Fruit fly (Drosophila melanogaster) whole organism, embryonic: ENCODE data around the gene CG14694.

ENCODE experiments used
- Ada2b ChIP-seq: fragments of 200-800 bp; sonication (Bioruptor generic); IDR thresholded peaks from 2 replicates; pipeline ENCODE4 v1.3.6; 2022; ENCODE audit warnings: missing biosample characterization, missing genetic modification characterization
- CG1024 ChIP-seq: fragments of 200-800 bp; sonication (Bioruptor generic); IDR thresholded peaks from 2 replicates; pipeline ENCODE4 v1.3.6; 2022; ENCODE audit warnings: missing biosample characterization, missing genetic modification characterization
- CG10274 ChIP-seq: fragments of 200-800 bp; sonication (Bioruptor generic); optimal IDR thresholded peaks from 3 replicates; lab custom pipeline; 2017; ENCODE audit warnings: missing biosample characterization, mild to moderate bottlenecking, missing genetic modification characterization
- CG11093 ChIP-seq: fragments of 200-800 bp; sonication (Bioruptor generic); IDR thresholded peaks from 3 replicates; pipeline ENCODE4 v1.3.6; 2022; ENCODE audit warnings: missing biosample characterization, missing genetic modification characterization
- CG11456 ChIP-seq: fragments of 200-800 bp; sonication (Bioruptor generic); IDR thresholded peaks from 3 replicates; pipeline ENCODE4 v1.3.6; 2022; ENCODE audit warnings: missing biosample characterization, missing genetic modification characterization
- CG12942 ChIP-seq: fragments of 200-800 bp; sonication (Bioruptor generic); optimal IDR thresholded peaks from 3 replicates; lab custom pipeline; 2016; ENCODE audit warnings: missing biosample characterization, missing genetic modification characterization
- CG14014 ChIP-seq: fragments of 200-800 bp; sonication (Bioruptor generic); IDR thresholded peaks from 2 replicates; pipeline ENCODE4 v1.3.6; 2022; ENCODE audit warnings: missing biosample characterization, missing genetic modification characterization
- CG14050 ChIP-seq: fragments of 200-800 bp; sonication (Bioruptor generic); IDR thresholded peaks from 3 replicates; pipeline ENCODE4 v1.3.6; 2022; ENCODE audit warnings: missing biosample characterization, missing genetic modification characterization
- CG15479 ChIP-seq: fragments of 200-800 bp; sonication (Bioruptor generic); optimal IDR thresholded peaks from 3 replicates; lab custom pipeline; 2019; ENCODE audit warnings: missing biosample characterization, mild to moderate bottlenecking, missing genetic modification characterization, moderate library complexity
- CG16813 ChIP-seq: fragments of 200-800 bp; sonication (Bioruptor generic); IDR thresholded peaks from 3 replicates; pipeline ENCODE4 v1.3.6; 2022; ENCODE audit warnings: missing biosample characterization, missing genetic modification characterization; ENCODE audit not compliant: partially characterized antibody
- CG16815 ChIP-seq: fragments of 200-800 bp; sonication (Bioruptor generic); optimal IDR thresholded peaks from 3 replicates; lab custom pipeline; 2017; ENCODE audit warnings: missing biosample characterization, mild to moderate bottlenecking, missing genetic modification characterization
- CG17359 ChIP-seq: fragments of 200-800 bp; sonication (Bioruptor generic); optimal IDR thresholded peaks from 3 replicates; lab custom pipeline; 2018; ENCODE audit warnings: missing biosample characterization, mild to moderate bottlenecking, missing genetic modification characterization, moderate library complexity
- CG30020 ChIP-seq: fragments of 200-800 bp; optimal IDR thresholded peaks from 2 replicates; lab custom pipeline; 2019; ENCODE audit warnings: missing biosample characterization, mild to moderate bottlenecking, missing genetic modification characterization, moderate library complexity
- CG31224 ChIP-seq: fragments of 200-800 bp; sonication (Bioruptor generic); IDR thresholded peaks from 2 replicates; pipeline ENCODE4 v1.3.6; 2022; ENCODE audit warnings: missing biosample characterization, missing genetic modification characterization
- CG3407 ChIP-seq: fragments of 200-800 bp; sonication (Bioruptor generic); optimal IDR thresholded peaks from 2 replicates; lab custom pipeline; 2018; ENCODE audit warnings: missing biosample characterization, mild to moderate bottlenecking, missing genetic modification characterization
- CG34422 ChIP-seq: fragments of 200-800 bp; sonication (Bioruptor generic); IDR thresholded peaks from 3 replicates; pipeline ENCODE4 v1.3.6; 2022; ENCODE audit warnings: missing biosample characterization, missing genetic modification characterization
- CG42726 ChIP-seq: fragments of 200-800 bp; sonication (Bioruptor generic); IDR thresholded peaks from 2 replicates; pipeline ENCODE4 v1.3.6; 2022; ENCODE audit warnings: missing biosample characterization, missing genetic modification characterization; ENCODE audit not compliant: partially characterized antibody
- CG6175 ChIP-seq: fragments of 200-800 bp; sonication (Bioruptor generic); IDR thresholded peaks from 3 replicates; pipeline ENCODE4 v1.3.6; 2022; ENCODE audit warnings: missing biosample characterization, missing genetic modification characterization
- CG6272 ChIP-seq: fragments of 200-800 bp; sonication (Bioruptor generic); IDR thresholded peaks from 2 replicates; pipeline ENCODE4 v1.3.6; 2022; ENCODE audit warnings: missing biosample characterization, missing genetic modification characterization
- D19A ChIP-seq: fragments of 200-800 bp; optimal IDR thresholded peaks from 3 replicates; lab custom pipeline; 2019; ENCODE audit warnings: missing biosample characterization, mild to moderate bottlenecking, missing genetic modification characterization, moderate library complexity
- Dbx ChIP-seq: fragments of 200-800 bp; sonication (Bioruptor generic); IDR thresholded peaks from 3 replicates; pipeline ENCODE4 v1.3.6; 2022; ENCODE audit warnings: missing biosample characterization, missing genetic modification characterization
- Dip3 ChIP-seq: fragments of 200-800 bp; sonication (Bioruptor generic); optimal IDR thresholded peaks from 3 replicates; lab custom pipeline; 2016; ENCODE audit warnings: missing biosample characterization, missing genetic modification characterization
- Ets65A ChIP-seq: fragments of 200-800 bp; sonication (Bioruptor generic); peaks from one replicate; lab custom pipeline; 2016; ENCODE audit warnings: missing biosample characterization, missing genetic modification characterization
- Gsc ChIP-seq: fragments of 200-800 bp; sonication (Bioruptor generic); IDR thresholded peaks from 2 replicates; pipeline ENCODE4 v1.3.6; 2022; ENCODE audit warnings: missing biosample characterization, missing genetic modification characterization
- Gug ChIP-seq: fragments of 200-800 bp; sonication (Bioruptor generic); IDR thresholded peaks from 4 replicates; pipeline ENCODE4 v1.3.6; 2022; ENCODE audit warnings: missing biosample characterization, missing genetic modification characterization
- HLH3B ChIP-seq: fragments of 200-800 bp; sonication (Bioruptor generic); IDR thresholded peaks from 2 replicates; pipeline ENCODE4 v1.3.6; 2022; ENCODE audit warnings: missing biosample characterization, missing genetic modification characterization
- Hmr ChIP-seq: fragments of 200-800 bp; sonication (Bioruptor generic); optimal IDR thresholded peaks from 3 replicates; lab custom pipeline; 2017; ENCODE audit warnings: mild to moderate bottlenecking, missing biosample characterization, missing genetic modification reagents, missing genetic modification characterization
- Lhr ChIP-seq: fragments of 200-800 bp; sonication (Bioruptor generic); optimal IDR thresholded peaks from 3 replicates; lab custom pipeline; 2017; ENCODE audit warnings: mild to moderate bottlenecking, missing biosample characterization, missing genetic modification reagents, missing genetic modification characterization
- Lpt ChIP-seq: fragments of >200 bp; optimal IDR thresholded peaks from 2 replicates; lab custom pipeline; 2018; ENCODE audit warnings: missing biosample characterization, missing genetic modification characterization
- Meics ChIP-seq: fragments of 200-800 bp; sonication (Bioruptor generic); optimal IDR thresholded peaks from 2 replicates; lab custom pipeline; 2017; ENCODE audit warnings: missing biosample characterization, mild to moderate bottlenecking, missing genetic modification characterization
- Xbp1 ChIP-seq: fragments of 200-800 bp; sonication (Bioruptor generic); optimal IDR thresholded peaks from 3 replicates; lab custom pipeline; 2016; ENCODE audit warnings: missing biosample characterization, mild to moderate bottlenecking, missing genetic modification characterization
- amos ChIP-seq: fragments of 200-800 bp; sonication (Bioruptor generic); IDR thresholded peaks from 2 replicates; pipeline ENCODE4 v1.3.6; 2022; ENCODE audit warnings: missing biosample characterization, missing genetic modification characterization; ENCODE audit not compliant: partially characterized antibody
- bbx ChIP-seq: fragments of 200-800 bp; sonication (Bioruptor generic); IDR thresholded peaks from 2 replicates; pipeline ENCODE4 v1.3.6; 2022; ENCODE audit warnings: missing biosample characterization, missing genetic modification characterization; ENCODE audit not compliant: partially characterized antibody
- btn ChIP-seq: fragments of 200-800 bp; sonication (Bioruptor generic); optimal IDR thresholded peaks from 2 replicates; lab custom pipeline; 2016; ENCODE audit warnings: missing biosample characterization, missing genetic modification characterization
- cg ChIP-seq: fragments of 200-800 bp; sonication (Bioruptor generic); optimal IDR thresholded peaks from 3 replicates; lab custom pipeline; 2019; ENCODE audit warnings: missing biosample characterization, mild to moderate bottlenecking, missing genetic modification characterization, moderate library complexity
- dmrt11E ChIP-seq: fragments of 200-800 bp; sonication (Bioruptor generic); optimal IDR thresholded peaks from 3 replicates; lab custom pipeline; 2018; ENCODE audit warnings: missing biosample characterization, mild to moderate bottlenecking, missing genetic modification characterization, moderate library complexity
- dpn ChIP-seq, 2 experiments: fragments of 200-800 bp; sonication (Bioruptor generic); optimal IDR thresholded peaks; 3 replicates each; lab custom pipeline; 2016; ENCODE audit warnings: missing biosample characterization in 2 of 2, missing genetic modification characterization in 2 of 2
- gro ChIP-seq: fragments of 200-800 bp; sonication (Bioruptor generic); optimal IDR thresholded peaks from 2 replicates; lab custom pipeline; 2016; ENCODE audit warnings: missing biosample characterization, missing genetic modification characterization
- kni ChIP-seq: fragments of 200-800 bp; sonication (Bioruptor generic); optimal IDR thresholded peaks from 3 replicates; lab custom pipeline; 2017; ENCODE audit warnings: mild to moderate bottlenecking, missing biosample characterization, missing genetic modification reagents, missing genetic modification characterization
- lov ChIP-seq, 2 experiments: fragments of 200-800 bp in 1 of 2; fragments of >200 bp in 1 of 2; sonication (Bioruptor generic) in 1 of 2; IDR thresholded peaks in 1 of 2; optimal IDR thresholded peaks in 1 of 2; 2 replicates in 1 of 2; 3 replicates in 1 of 2; pipeline versions ENCODE4 v1.3.6 to Lab custom; 2017 to 2022; ENCODE audit warnings: missing biosample characterization in 1 of 2, missing genetic modification characterization in 1 of 2
- nau ChIP-seq: fragments of 200-800 bp; sonication (Bioruptor generic); optimal IDR thresholded peaks from 3 replicates; lab custom pipeline; 2017; ENCODE audit warnings: missing biosample characterization, mild to moderate bottlenecking, missing genetic modification characterization, missing genetic modification reagents
- nerfin-2 ChIP-seq: fragments of 200-800 bp; sonication (Bioruptor generic); IDR thresholded peaks from 2 replicates; pipeline ENCODE4 v1.3.6; 2022; ENCODE audit warnings: missing biosample characterization, missing genetic modification characterization; ENCODE audit not compliant: partially characterized antibody
- pan ChIP-seq, 4 experiments: fragments of >200 bp in 3 of 4; fragments of 200-800 bp in 1 of 4; sonication (Bioruptor generic) in 1 of 4; optimal IDR thresholded peaks in 3 of 4; IDR thresholded peaks in 1 of 4; 2 replicates each; pipeline versions ENCODE4 v1.3.6 to Lab custom; 2017 to 2022; ENCODE audit warnings: missing biosample characterization in 2 of 4, missing genetic modification characterization in 2 of 4, mixed read lengths in 1 of 4
- prd ChIP-seq, 3 experiments: fragments of >200 bp in 2 of 3; fragments of 200-800 bp in 1 of 3; sonication (Bioruptor generic) in 1 of 3; optimal IDR thresholded peaks in 2 of 3; IDR thresholded peaks in 1 of 3; 2 replicates in 2 of 3; 3 replicates in 1 of 3; pipeline versions ENCODE4 v1.3.6 to Lab custom; 2017 to 2022; ENCODE audit warnings: missing biosample characterization in 1 of 3, missing genetic modification characterization in 1 of 3
- sisA ChIP-seq: fragments of 200-800 bp; sonication (Bioruptor generic); IDR thresholded peaks from 2 replicates; pipeline ENCODE4 v1.3.6; 2022; ENCODE audit warnings: missing biosample characterization, missing genetic modification characterization
- trh ChIP-seq: fragments of 200-800 bp; sonication (Bioruptor generic); optimal IDR thresholded peaks from 2 replicates; lab custom pipeline; 2016; ENCODE audit warnings: missing biosample characterization, missing genetic modification characterization

The CG14694 gene

DNA sequence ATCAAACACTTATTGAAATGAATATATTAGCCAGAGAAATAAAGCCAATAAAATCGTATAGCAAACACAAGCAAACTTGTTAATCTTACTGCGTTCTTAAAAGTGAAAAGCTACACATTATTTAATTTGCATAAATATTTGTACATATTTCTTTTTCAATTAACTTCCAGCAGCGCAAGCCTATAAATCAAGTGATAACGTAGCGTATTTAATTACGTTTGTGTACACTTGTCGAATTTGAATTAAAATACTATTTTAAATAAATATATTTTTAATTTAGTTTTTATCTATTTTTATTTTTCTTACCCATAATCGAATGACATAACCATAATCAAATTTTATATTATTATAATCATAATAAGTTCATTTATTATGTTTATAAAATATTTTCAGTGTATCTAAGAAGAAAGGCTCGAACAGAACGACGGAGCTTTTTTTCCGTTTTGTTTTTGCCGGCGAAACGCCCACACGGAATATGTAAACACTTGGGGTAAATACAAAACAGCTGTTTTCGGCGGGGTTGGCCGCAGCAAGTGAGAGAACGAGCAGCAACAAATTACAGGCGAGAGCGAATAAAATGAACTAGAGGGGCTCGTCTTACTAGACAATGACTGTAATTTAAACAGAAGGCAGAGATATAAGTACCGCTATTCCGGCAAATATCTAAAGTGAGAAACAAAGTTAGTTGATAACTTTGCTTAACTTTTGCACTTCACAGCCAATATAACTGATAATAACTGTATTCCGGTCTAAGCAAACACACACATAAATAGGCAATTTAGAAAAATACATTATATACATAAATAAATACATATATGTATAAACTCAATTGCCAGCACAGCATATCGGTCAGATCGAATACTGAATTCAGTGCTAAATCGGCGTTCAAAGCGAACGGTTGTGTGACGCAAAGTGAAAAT, 16.2 kb upstream of the CG14694 start, which contains the start of gene Sodh2 (continued):
- TF ChIP-seq Gug (GFP tag; lab: Robert Waterston, UW) (peak; percentile 73; the same call in 2 of the 4 replicates), Dbx (peak; percentile 66; the same call in 2 of the 3 replicates), CG14050 (peak; percentile 32), CG16813 (GFP tag; lab: Robert Waterston, UW) (no peak), Meics (peak; percentile 89), Lhr (no peak), kni (GFP tag; lab: Kevin White, UChicago) (peak; percentile 18), D19A (tag; lab: Kevin White, UChicago) (peak; percentile 73), sisA (GFP tag; lab: Robert Waterston, UW) (peak; percentile 44), CG30020 (tag; lab: Kevin White, UChicago) (peak; percentile 40), pan (optimal IDR thresholded peaks at IDR 0.05; lab: Kevin White, UChicago) (no peak), pan (GFP tag; optimal IDR thresholded peaks at IDR 0.05 in 1 of 2, IDR thresholded peaks at IDR 0.05 in 1 of 2) (peak in 1 of 2 experiments; percentile 75), cg (peak; percentile 14), lov (optimal IDR thresholded peaks at IDR 0.05; lab: Kevin White, UChicago) (no peak), lov (GFP tag; IDR thresholded peaks at IDR 0.05; lab: Robert Waterston, UW) (peak; percentile 5; the same call in 1 of the 3 replicates), CG31224 (GFP tag; lab: Robert Waterston, UW) (peak; percentile 23; the same call in 1 of the 2 replicates), Xbp1 (peak; percentile 47), Ets65A (GFP tag; lab: Kevin White, UChicago) (peak; percentile 92), CG3407 (GFP tag; lab: Kevin White, UChicago) (peak; percentile 74), CG42726 (no peak), CG34422 (GFP tag; lab: Robert Waterston, UW) (peak; percentile 87), Lpt (no peak), CG15479 (GFP tag; lab: Kevin White, UChicago) (no peak), Gsc (GFP tag; lab: Robert Waterston, UW) (0 out of 2 replicates have a peak, but pooled peaks have one; percentile 19), dmrt11E (tag; lab: Kevin White, UChicago) (peak; percentile 25), gro (GFP tag; lab: Kevin White, UChicago) (peak; percentile 55), dpn (GFP tag; optimal IDR thresholded peaks at IDR 0.05; lab: Kevin White, UChicago) (peak; percentile 39 to 69), HLH3B (GFP tag; lab: Robert Waterston, UW) (peak; percentile 49; the same call in 1 of the 2 replicates), CG11093 (GFP tag; lab: Robert Waterston, UW) (peak; percentile 52; the same call in 1 of the 3 replicates), prd (optimal IDR thresholded peaks at IDR 0.05; lab: Kevin White, UChicago) (no peak), prd (GFP tag; IDR thresholded peaks at IDR 0.05; lab: Robert Waterston, UW) (peak; percentile 80), CG1024 (0 out of 2 replicates have a peak, but pooled peaks have one; percentile 38), Hmr (GFP tag; lab: Kevin White, UChicago) (peak; percentile 94), CG11456 (peak; percentile 66; the same call in 2 of the 3 replicates), Dip3 (peak; percentile 78), btn (GFP tag; lab: Kevin White, UChicago) (no peak), amos (GFP tag; lab: Robert Waterston, UW) (no peak), CG16815 (peak; percentile 56), nerfin-2 (GFP tag; lab: Robert Waterston, UW) (no peak), bbx (GFP tag; lab: Robert Waterston, UW) (no peak), trh (GFP tag; lab: Kevin White, UChicago) (no peak), Ada2b (GFP tag; lab: Robert Waterston, UW) (peak; percentile 70), nau (GFP tag; lab: Kevin White, UChicago) (peak; percentile 72), CG6175 (GFP tag; lab: Robert Waterston, UW) (peak; percentile 65; the same call in 1 of the 3 replicates), CG6272 (GFP tag; lab: Robert Waterston, UW) (peak; percentile 52), CG17359 (tag; lab: Kevin White, UChicago) (peak; percentile 59), CG14014 (GFP tag; lab: Robert Waterston, UW) (peak; percentile 71), CG12942 (peak; percentile 32), CG10274 (peak; percentile 52)
